Worm (Caenorhabditis elegans) whole organism, early embryonic: ENCODE measurements around the gene lys-2.

Experiments used
- B0310.2 ChIP-seq: sonication (generic microtip); optimal IDR thresholded peaks from 2 replicates; lab custom pipeline; 2016; ENCODE audit warnings: mild to moderate bottlenecking, missing genetic modification characterization, missing compliant biosample characterization
- ama-1 ChIP-seq: fragments of 150-350 bp; optimal IDR thresholded peaks from 2 replicates; lab custom pipeline; 2014
- hmbx-1 ChIP-seq: sonication (generic microtip); optimal IDR thresholded peaks from 2 replicates; lab custom pipeline; 2016; ENCODE audit warnings: mild to moderate bottlenecking, missing genetic modification characterization, missing compliant biosample characterization
- hmg-4 ChIP-seq: fragments of 200-800 bp; sonication (Bioruptor generic); optimal IDR thresholded peaks from 2 replicates; lab custom pipeline; 2018; ENCODE audit warnings: mild to moderate bottlenecking, missing genetic modification characterization, missing compliant biosample characterization
- hnd-1 ChIP-seq: sonication (generic microtip); optimal IDR thresholded peaks from 2 replicates; lab custom pipeline; 2016; ENCODE audit warnings: missing genetic modification characterization, missing compliant biosample characterization
- pes-1 ChIP-seq: fragments of 200-800 bp; sonication (Bioruptor generic); IDR thresholded peaks from 2 replicates; pipeline ENCODE4 v1.3.6; 2022; ENCODE audit warnings: missing genetic modification reagents, missing genetic modification characterization, missing compliant biosample characterization
- sea-1 ChIP-seq: fragments of 200-800 bp; sonication (Bioruptor generic); conservative IDR thresholded peaks from 2 replicates; pipeline ENCODE4 v1.3.6; 2022; ENCODE audit warnings: missing genetic modification characterization, missing compliant biosample characterization
- tbx-37 ChIP-seq: fragments of 200-800 bp; sonication (Bioruptor generic); conservative IDR thresholded peaks from 2 replicates; pipeline ENCODE4 v1.3.6; 2022; ENCODE audit warnings: missing genetic modification reagents, missing genetic modification characterization, missing compliant biosample characterization
- tra-4 ChIP-seq: sonication (generic microtip); optimal IDR thresholded peaks from 2 replicates; lab custom pipeline; 2017; ENCODE audit warnings: missing genetic modification characterization, missing compliant biosample characterization

ce11 chrV:10243105-10243504 is 38.2 kb downstream of the lys-2 start, which contains the start of gene C12D8.9:
- TF ChIP-seq hmbx-1 (tag; lab: Kevin White, UChicago) (no peak), ama-1 (no peak), hmg-4 (GFP tag; lab: Kevin White, UChicago) (no peak), B0310.2 (tag; lab: Kevin White, UChicago) (no peak), tra-4 (tag; lab: Kevin White, UChicago) (no peak), hnd-1 (tag; lab: Kevin White, UChicago) (no peak), pes-1 (no peak), tbx-37 (GFP tag; lab: Robert Waterston, UW) (no peak), sea-1 (GFP tag; lab: Robert Waterston, UW) (no peak)
